Worm (Caenorhabditis elegans) whole organism, midembryonic: Measurements from ENCODE around the gene fat-7.

ENCODE experiments used
- flt-1 ChIP-seq: fragments of 200-800 bp; sonication (Bioruptor generic); IDR thresholded peaks from 2 replicates; pipeline ENCODE4 v1.3.6; 2022; ENCODE audit warnings: missing genetic modification characterization, missing compliant biosample characterization
- klf-2 ChIP-seq: fragments of 200-800 bp; sonication (Bioruptor generic); conservative IDR thresholded peaks from 2 replicates; pipeline ENCODE4 v1.3.6; 2022; ENCODE audit warnings: missing genetic modification reagents, missing genetic modification characterization, missing compliant biosample characterization
- tab-1 ChIP-seq: fragments of 200-800 bp; sonication (Bioruptor generic); IDR thresholded peaks from 2 replicates; pipeline ENCODE4 v1.3.6; 2022; ENCODE audit warnings: missing genetic modification characterization, missing compliant biosample characterization
- ztf-23 ChIP-seq: fragments of 200-800 bp; sonication (Bioruptor generic); IDR thresholded peaks from 2 replicates; pipeline ENCODE4 v1.3.6; 2022; ENCODE audit warnings: missing genetic modification reagents, missing genetic modification characterization, missing compliant biosample characterization

DNA sequence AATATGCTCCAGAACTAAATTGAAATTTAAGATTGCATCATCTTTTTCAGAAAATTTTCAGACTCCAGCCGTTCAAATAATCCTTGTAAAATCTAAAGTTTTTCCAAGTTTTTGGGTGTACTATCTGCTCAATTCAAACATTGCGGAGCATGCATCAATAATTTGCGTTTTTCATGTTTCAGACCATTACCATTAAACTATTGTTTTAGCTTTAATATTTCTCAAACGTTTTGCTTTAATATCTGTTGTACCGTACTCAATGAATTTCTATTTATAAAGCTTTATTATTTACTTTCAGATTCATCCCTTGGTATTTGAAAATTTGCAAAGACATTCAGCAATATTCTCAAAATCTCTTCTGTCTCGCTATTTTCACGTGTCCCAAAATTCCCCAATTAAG, 49.7 kb downstream of the fat-7 start, which contains the start of gene odr-2:
- no peak for TF ChIP-seq flt-1 (GFP tag; lab: Robert Waterston, UW)
- no peak for TF ChIP-seq tab-1 (GFP tag; lab: Robert Waterston, UW)
- no peak for TF ChIP-seq klf-2 (GFP tag; lab: Robert Waterston, UW)
- no peak for TF ChIP-seq ztf-23
